Fruit fly (Drosophila melanogaster) whole organism, embryonic: ENCODE data around the gene Tom40.
A peak's percentile ranks its signal among the peaks of the same experiment; 100 is the strongest.

Source experiments
- Atf-2 ChIP-seq: fragments of 200-800 bp; sonication (Bioruptor generic); optimal IDR thresholded peaks from 2 replicates; lab custom pipeline; 2016; ENCODE audit warnings: missing biosample characterization, missing genetic modification characterization
- Atf6 ChIP-seq: fragments of 200-800 bp; sonication (Bioruptor generic); IDR thresholded peaks from 2 replicates; pipeline ENCODE4 v1.3.6; 2022; ENCODE audit warnings: missing biosample characterization, missing genetic modification characterization
- Awh ChIP-seq: fragments of 200-800 bp; sonication (Bioruptor generic); IDR thresholded peaks from 2 replicates; pipeline ENCODE4, ENCODE4 v1.3.6; 2022; ENCODE audit warnings: missing biosample characterization, missing genetic modification characterization
- B-H1 ChIP-seq: fragments of 200-800 bp; sonication (Bioruptor generic); IDR thresholded peaks from 3 replicates; pipeline ENCODE4 v1.3.6; 2022; ENCODE audit warnings: missing biosample characterization, missing genetic modification characterization
- CG11723 ChIP-seq: fragments of 200-800 bp; sonication (Bioruptor generic); optimal IDR thresholded peaks from 2 replicates; lab custom pipeline; 2017; ENCODE audit warnings: missing biosample characterization, mild to moderate bottlenecking, missing genetic modification characterization
- CG12659 ChIP-seq: fragments of 200-800 bp; sonication (Bioruptor generic); optimal IDR thresholded peaks from 3 replicates; lab custom pipeline; 2017; ENCODE audit warnings: mild to moderate bottlenecking, missing biosample characterization, missing genetic modification reagents, missing genetic modification characterization
- CG13296 ChIP-seq: fragments of 200-800 bp; sonication (Bioruptor generic); optimal IDR thresholded peaks from 3 replicates; lab custom pipeline; 2018; ENCODE audit warnings: missing biosample characterization, mild to moderate bottlenecking, missing genetic modification characterization
- CG14860 ChIP-seq: fragments of 200-800 bp; sonication (Bioruptor generic); IDR thresholded peaks from 3 replicates; pipeline ENCODE4 v1.3.6; 2022; ENCODE audit warnings: missing biosample characterization, missing genetic modification characterization; ENCODE audit not compliant: partially characterized antibody
- CG15696 ChIP-seq: fragments of 200-800 bp; sonication (Bioruptor generic); optimal IDR thresholded peaks from 2 replicates; lab custom pipeline; 2019; ENCODE audit warnings: missing biosample characterization, mild to moderate bottlenecking, missing genetic modification characterization, moderate library complexity
- CG17612 ChIP-seq: fragments of 200-800 bp; sonication (Bioruptor generic); IDR thresholded peaks from 2 replicates; pipeline ENCODE4 v1.3.6; 2022; ENCODE audit warnings: missing biosample characterization, missing genetic modification characterization
- CG18011 ChIP-seq: fragments of 200-800 bp; sonication (Bioruptor generic); optimal IDR thresholded peaks from 2 replicates; lab custom pipeline; 2017; ENCODE audit warnings: missing biosample characterization, missing genetic modification characterization, mild to moderate bottlenecking, moderate library complexity, missing genotype
- CG42726 ChIP-seq: fragments of 200-800 bp; sonication (Bioruptor generic); IDR thresholded peaks from 2 replicates; pipeline ENCODE4 v1.3.6; 2022; ENCODE audit warnings: missing biosample characterization, missing genetic modification characterization; ENCODE audit not compliant: partially characterized antibody
- CG4404 ChIP-seq: fragments of 200-800 bp; sonication (Bioruptor generic); IDR thresholded peaks from 2 replicates; pipeline ENCODE4 v1.3.6; 2022; ENCODE audit warnings: missing biosample characterization, missing genetic modification characterization
- CG4707 ChIP-seq: fragments of 200-800 bp; sonication (Bioruptor generic); optimal IDR thresholded peaks from 2 replicates; lab custom pipeline; 2018; ENCODE audit warnings: missing biosample characterization, mild to moderate bottlenecking, missing genetic modification characterization, moderate library complexity
- CG6683 ChIP-seq: fragments of 200-800 bp; sonication (Bioruptor generic); optimal IDR thresholded peaks from 2 replicates; lab custom pipeline; 2017; ENCODE audit warnings: missing biosample characterization, mild to moderate bottlenecking, missing genetic modification characterization, missing genetic modification reagents
- CG7786 ChIP-seq: fragments of 200-800 bp; sonication (Bioruptor generic); optimal IDR thresholded peaks from 2 replicates; lab custom pipeline; 2016; ENCODE audit warnings: missing biosample characterization, missing genetic modification characterization
- CG8281 ChIP-seq: fragments of 200-800 bp; sonication (Bioruptor generic); optimal IDR thresholded peaks from 2 replicates; lab custom pipeline; 2018; ENCODE audit warnings: missing biosample characterization, mild to moderate bottlenecking, missing genetic modification characterization, moderate library complexity
- Chrac-16 ChIP-seq: fragments of 200-800 bp; sonication (Bioruptor generic); optimal IDR thresholded peaks from 3 replicates; lab custom pipeline; 2016; ENCODE audit warnings: missing biosample characterization, missing genetic modification characterization
- D19A ChIP-seq: fragments of 200-800 bp; optimal IDR thresholded peaks from 3 replicates; lab custom pipeline; 2019; ENCODE audit warnings: missing biosample characterization, mild to moderate bottlenecking, missing genetic modification characterization, moderate library complexity
- Drgx ChIP-seq: fragments of 200-800 bp; sonication (Bioruptor generic); IDR thresholded peaks from 2 replicates; pipeline ENCODE4 v1.3.6; 2022; ENCODE audit warnings: missing biosample characterization, missing genetic modification characterization
- HLH54F ChIP-seq: fragments of 200-800 bp; sonication (Bioruptor generic); optimal IDR thresholded peaks from 3 replicates; lab custom pipeline; 2016; ENCODE audit warnings: missing biosample characterization, missing genetic modification characterization
- HmgD ChIP-seq: fragments of 200-800 bp; sonication (Bioruptor generic); optimal IDR thresholded peaks from 3 replicates; lab custom pipeline; 2016; ENCODE audit warnings: missing biosample characterization, missing genetic modification characterization
- Jarid2 ChIP-seq: fragments of 200-800 bp; sonication (Bioruptor generic); optimal IDR thresholded peaks from 3 replicates; lab custom pipeline; 2017; ENCODE audit warnings: mild to moderate bottlenecking, missing biosample characterization, missing genetic modification reagents, missing genetic modification characterization
- Mrtf ChIP-seq: fragments of 200-800 bp; sonication (Bioruptor generic); IDR thresholded peaks from 3 replicates; pipeline ENCODE4 v1.3.6; 2022; ENCODE audit warnings: missing biosample characterization, missing genetic modification characterization
- Nf-YC ChIP-seq: fragments of 200-800 bp; optimal IDR thresholded peaks from 3 replicates; lab custom pipeline; 2019; ENCODE audit warnings: missing biosample characterization, mild to moderate bottlenecking, missing genetic modification characterization, moderate library complexity
- Oli ChIP-seq: fragments of 200-800 bp; sonication (Bioruptor generic); optimal IDR thresholded peaks from 2 replicates; lab custom pipeline; 2018; ENCODE audit warnings: missing biosample characterization, mild to moderate bottlenecking, missing genetic modification characterization, moderate library complexity
- Sox100B ChIP-seq: fragments of 200-800 bp; sonication (Bioruptor generic); optimal IDR thresholded peaks from 3 replicates; lab custom pipeline; 2018; ENCODE audit warnings: missing biosample characterization, mild to moderate bottlenecking, missing genetic modification characterization
- Sry-β ChIP-seq: fragments of 200-800 bp; sonication (Bioruptor generic); optimal IDR thresholded peaks from 2 replicates; lab custom pipeline; 2018; ENCODE audit warnings: missing biosample characterization, mild to moderate bottlenecking, missing genetic modification characterization, moderate library complexity
- Ssrp ChIP-seq: fragments of 200-800 bp; sonication (Bioruptor generic); optimal IDR thresholded peaks from 2 replicates; lab custom pipeline; 2018; ENCODE audit warnings: missing biosample characterization, mild to moderate bottlenecking, missing genetic modification characterization, moderate library complexity
- Taf1 ChIP-seq: fragments of 200-800 bp; sonication (Bioruptor generic); IDR thresholded peaks from 2 replicates; pipeline ENCODE4 v1.3.6; 2022; ENCODE audit warnings: missing biosample characterization, missing genetic modification characterization
- az2 ChIP-seq: fragments of 200-800 bp; sonication (Bioruptor generic); optimal IDR thresholded peaks from 3 replicates; lab custom pipeline; 2016; ENCODE audit warnings: missing biosample characterization, missing genetic modification characterization
- bcd ChIP-seq: fragments of 200-800 bp; sonication (Bioruptor generic); optimal IDR thresholded peaks from 2 replicates; lab custom pipeline; 2017; ENCODE audit warnings: missing biosample characterization, mild to moderate bottlenecking, missing genetic modification characterization
- chm ChIP-seq: fragments of 200-800 bp; sonication (Bioruptor generic); IDR thresholded peaks from 2 replicates; pipeline ENCODE4 v1.3.6; 2022; ENCODE audit warnings: missing biosample characterization, missing genetic modification characterization
- dati ChIP-seq: fragments of 200-800 bp; sonication (Bioruptor generic); IDR thresholded peaks from 2 replicates; pipeline ENCODE4 v1.3.6; 2022; ENCODE audit warnings: missing biosample characterization, missing genetic modification characterization
- dimm ChIP-seq: fragments of 200-800 bp; sonication (Bioruptor generic); IDR thresholded peaks from 2 replicates; pipeline ENCODE4 v1.3.6; 2022; ENCODE audit warnings: missing biosample characterization, missing genetic modification characterization
- dysf ChIP-seq: fragments of 200-800 bp; sonication (Bioruptor generic); IDR thresholded peaks from 3 replicates; pipeline ENCODE4 v1.3.6; 2022; ENCODE audit warnings: missing biosample characterization, missing genetic modification characterization
- ewg ChIP-seq: fragments of 200-800 bp; sonication (Bioruptor generic); optimal IDR thresholded peaks from 3 replicates; lab custom pipeline; 2017; ENCODE audit warnings: mild to moderate bottlenecking, missing biosample characterization, missing genetic modification reagents, missing genetic modification characterization
- hbn ChIP-seq: fragments of 200-800 bp; sonication (Bioruptor generic); IDR thresholded peaks from 2 replicates; pipeline ENCODE4 v1.3.6; 2022; ENCODE audit warnings: missing biosample characterization, missing genetic modification characterization; ENCODE audit not compliant: partially characterized antibody
- hth ChIP-seq: fragments of >200 bp; optimal IDR thresholded peaks from 2 replicates; lab custom pipeline; 2017; ENCODE audit warnings: inconsistent platforms
- maf-S ChIP-seq: fragments of 200-800 bp; sonication (Bioruptor generic); optimal IDR thresholded peaks from 2 replicates; lab custom pipeline; 2016; ENCODE audit warnings: missing biosample characterization, missing genetic modification characterization
- nmo ChIP-seq: fragments of 200-800 bp; sonication (Bioruptor generic); optimal IDR thresholded peaks from 2 replicates; lab custom pipeline; 2018; ENCODE audit warnings: missing biosample characterization, mild to moderate bottlenecking, missing genetic modification characterization, moderate library complexity
- pan ChIP-seq, 4 experiments: fragments of >200 bp in 3 of 4; fragments of 200-800 bp in 1 of 4; sonication (Bioruptor generic) in 1 of 4; optimal IDR thresholded peaks in 3 of 4; IDR thresholded peaks in 1 of 4; 2 replicates each; pipeline versions ENCODE4 v1.3.6 to Lab custom; 2017 to 2022; ENCODE audit warnings: missing biosample characterization in 2 of 4, missing genetic modification characterization in 2 of 4, mixed read lengths in 1 of 4
- scrt ChIP-seq: fragments of 200-800 bp; sonication (Bioruptor generic); optimal IDR thresholded peaks from 2 replicates; lab custom pipeline; 2018; ENCODE audit warnings: missing biosample characterization, mild to moderate bottlenecking, missing genetic modification characterization, moderate library complexity
- sima ChIP-seq: fragments of 200-800 bp; sonication (Bioruptor generic); optimal IDR thresholded peaks from 2 replicates; lab custom pipeline; 2016; ENCODE audit warnings: missing biosample characterization, missing genetic modification characterization
- so ChIP-seq: fragments of 200-800 bp; sonication (Bioruptor generic); IDR thresholded peaks from 3 replicates; pipeline ENCODE4 v1.3.6; 2022; ENCODE audit warnings: missing biosample characterization, missing genetic modification characterization
- sob ChIP-seq: fragments of 200-800 bp; sonication (Bioruptor generic); IDR thresholded peaks from 2 replicates; pipeline ENCODE4 v1.3.6; 2022; ENCODE audit warnings: missing biosample characterization, missing genetic modification characterization
- sqz ChIP-seq: fragments of 200-800 bp; sonication (Bioruptor generic); optimal IDR thresholded peaks from 3 replicates; lab custom pipeline; 2018; ENCODE audit warnings: missing biosample characterization, mild to moderate bottlenecking, missing genetic modification characterization
- wdn ChIP-seq: fragments of 200-800 bp; sonication (Bioruptor generic); IDR thresholded peaks from 2 replicates; pipeline ENCODE4 v1.3.6; 2022; ENCODE audit warnings: missing biosample characterization, missing genetic modification characterization

Tom40 gene

DNA sequence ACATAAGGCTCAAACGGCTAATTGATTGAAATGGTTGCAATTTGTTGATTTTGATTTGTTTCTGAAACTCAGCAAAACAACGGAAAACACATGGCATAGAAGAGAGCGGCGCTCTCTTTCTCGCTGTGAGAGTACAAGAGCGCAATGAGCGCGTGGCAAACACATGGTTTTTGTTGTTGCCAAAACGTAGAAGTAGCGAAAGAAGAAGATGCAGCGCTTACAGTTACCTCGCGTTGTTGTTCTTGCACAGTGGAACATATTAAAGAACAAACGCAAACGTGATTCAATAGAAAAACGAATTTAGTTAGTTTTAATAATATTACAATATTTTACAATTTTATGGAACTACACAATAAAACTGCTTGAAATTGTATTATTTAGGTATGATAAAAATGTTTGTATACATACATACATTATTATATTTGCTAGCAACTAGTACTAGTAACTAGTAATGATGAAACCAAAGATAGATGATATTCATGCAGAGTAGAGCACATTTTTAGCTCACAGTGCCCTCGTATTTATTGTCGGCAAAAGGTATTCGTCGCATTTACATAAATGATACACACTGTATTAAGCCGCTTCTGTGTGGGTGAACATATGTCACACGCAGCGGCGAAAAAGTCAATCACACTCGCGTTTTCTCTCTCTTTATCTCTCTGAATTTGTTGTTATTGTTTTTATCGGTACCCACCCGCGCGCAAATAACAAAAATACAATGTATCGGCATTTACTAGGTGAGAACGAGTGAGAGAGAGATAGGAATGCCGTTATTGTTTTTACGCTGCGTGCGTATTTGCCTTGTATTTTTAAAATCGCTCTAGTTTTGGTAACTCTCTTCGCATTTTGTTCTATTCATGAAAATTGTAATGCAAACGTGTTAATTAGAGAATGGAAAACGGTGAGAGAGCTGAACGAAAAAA, 31.3 kb upstream of the Tom40 start (continued):
- peak; percentile 71 for TF ChIP-seq B-H1 (GFP tag; lab: Robert Waterston, UW)
- TF ChIP-seq chm = 0 out of 2 replicates have a peak, but pooled peaks have one; percentile 63
- TF ChIP-seq Chrac-16 = peak; percentile 93
- peak; percentile 91 for TF ChIP-seq CG6683
- TF ChIP-seq CG11723 = peak; percentile 90
- TF ChIP-seq CG15696 (tag; lab: Kevin White, UChicago) = peak; percentile 87
- peak; percentile 95 for TF ChIP-seq az2 (GFP tag; lab: Kevin White, UChicago)
- no peak for TF ChIP-seq hth (lab: Kevin White, UChicago)
- TF ChIP-seq Nf-YC = peak; percentile 85
- peak; percentile 94 for TF ChIP-seq dysf (GFP tag; lab: Robert Waterston, UW)
- TF ChIP-seq Drgx (GFP tag; lab: Robert Waterston, UW) = peak; percentile 79
- peak; percentile 76 for TF ChIP-seq CG18011
- no peak for TF ChIP-seq CG14860 (GFP tag; lab: Robert Waterston, UW)
- no peak for TF ChIP-seq CG42726 (GFP tag; lab: Robert Waterston, UW)
- TF ChIP-seq maf-S (GFP tag; lab: Kevin White, UChicago) = peak; percentile 55
- peak; percentile 89 for TF ChIP-seq ewg (GFP tag; lab: Kevin White, UChicago)
- TF ChIP-seq so (GFP tag; lab: Robert Waterston, UW) = peak; percentile 84; the same call in 2 of the 3 replicates
- no peak for TF ChIP-seq HmgD (GFP tag; lab: Kevin White, UChicago)
- TF ChIP-seq wdn (GFP tag; lab: Robert Waterston, UW) = peak; percentile 80
- TF ChIP-seq sima (GFP tag; lab: Kevin White, UChicago) = no peak
- TF ChIP-seq sob (GFP tag; lab: Robert Waterston, UW) = peak; percentile 85
- peak; percentile 82 for TF ChIP-seq Atf-2 (GFP tag; lab: Kevin White, UChicago)
- peak; percentile 98 for TF ChIP-seq nmo (GFP tag; lab: Kevin White, UChicago)
- peak; percentile 93 for TF ChIP-seq D19A (tag; lab: Kevin White, UChicago)
- TF ChIP-seq CG17612 (GFP tag; lab: Robert Waterston, UW) = peak; percentile 66
- peak; percentile 80 for TF ChIP-seq CG7786
- TF ChIP-seq CG8281 = peak; percentile 78
- TF ChIP-seq Ssrp = peak; percentile 95
- TF ChIP-seq Sry-β (GFP tag; lab: Kevin White, UChicago) = peak; percentile 43
- no peak for TF ChIP-seq hbn (GFP tag; lab: Robert Waterston, UW)
- no peak for TF ChIP-seq dimm (GFP tag; lab: Robert Waterston, UW)
- TF ChIP-seq CG4707 (GFP tag; lab: Kevin White, UChicago) = peak; percentile 89
- no peak for TF ChIP-seq pan (optimal IDR thresholded peaks at IDR 0.05; lab: Kevin White, UChicago)
- peak in 1 of 2 experiments; percentile 85 for TF ChIP-seq pan (GFP tag; optimal IDR thresholded peaks at IDR 0.05 in 1 of 2, IDR thresholded peaks at IDR 0.05 in 1 of 2)
- TF ChIP-seq bcd (GFP tag; lab: Kevin White, UChicago) = peak; percentile 95
- TF ChIP-seq Atf6 = peak; percentile 93
- TF ChIP-seq Jarid2 = peak; percentile 80
- peak; percentile 89 for TF ChIP-seq scrt (GFP tag; lab: Kevin White, UChicago)
- peak; percentile 83 for TF ChIP-seq Awh (GFP tag; lab: Robert Waterston, UW)
- peak; percentile 95 for TF ChIP-seq CG13296 (GFP tag; lab: Kevin White, UChicago)
- TF ChIP-seq dati (GFP tag; lab: Robert Waterston, UW) = 0 out of 2 replicates have a peak, but pooled peaks have one; percentile 48
- peak; percentile 86 for TF ChIP-seq HLH54F
- TF ChIP-seq sqz = peak; percentile 26
- no peak; the same call in 1 of the 3 replicates for TF ChIP-seq Mrtf (GFP tag; lab: Robert Waterston, UW)
- peak; percentile 98 for TF ChIP-seq Sox100B (GFP tag; lab: Kevin White, UChicago)
- peak; percentile 85 for TF ChIP-seq CG4404 (GFP tag; lab: Robert Waterston, UW)
- peak; percentile 78 for TF ChIP-seq Taf1
- TF ChIP-seq Oli = peak; percentile 97
- TF ChIP-seq CG12659 (GFP tag; lab: Kevin White, UChicago) = peak; percentile 97
